Fruit fly (Drosophila melanogaster) whole organism, embryonic: ENCODE data around the gene CG32313.
A peak's percentile ranks its signal among the peaks of the same experiment; 100 is the strongest.

Source experiments
- Abd-B ChIP-seq: fragments of 200-800 bp; sonication (Bioruptor generic); optimal IDR thresholded peaks from 2 replicates; lab custom pipeline; 2018; ENCODE audit warnings: missing biosample characterization, mild to moderate bottlenecking, missing genetic modification characterization, moderate library complexity
- CG14710 ChIP-seq: fragments of 200-800 bp; sonication (Bioruptor generic); optimal IDR thresholded peaks from 3 replicates; lab custom pipeline; 2019; ENCODE audit warnings: missing biosample characterization, mild to moderate bottlenecking, missing genetic modification characterization, moderate library complexity
- CG14965 ChIP-seq: fragments of 200-800 bp; sonication (Bioruptor generic); optimal IDR thresholded peaks from 2 replicates; lab custom pipeline; 2016; ENCODE audit warnings: missing biosample characterization, missing genetic modification characterization, borderline replicate concordance
- CG17612 ChIP-seq: fragments of 200-800 bp; sonication (Bioruptor generic); IDR thresholded peaks from 2 replicates; pipeline ENCODE4 v1.3.6; 2022; ENCODE audit warnings: missing biosample characterization, missing genetic modification characterization
- CG18011 ChIP-seq: fragments of 200-800 bp; sonication (Bioruptor generic); optimal IDR thresholded peaks from 2 replicates; lab custom pipeline; 2017; ENCODE audit warnings: missing biosample characterization, missing genetic modification characterization, mild to moderate bottlenecking, moderate library complexity, missing genotype
- CG18619 ChIP-seq: fragments of 200-800 bp; sonication (Bioruptor generic); optimal IDR thresholded peaks from 3 replicates; lab custom pipeline; 2017; ENCODE audit warnings: missing biosample characterization, mild to moderate bottlenecking, missing genetic modification characterization
- CG2678 ChIP-seq: fragments of 200-800 bp; sonication (Bioruptor generic); optimal IDR thresholded peaks from 3 replicates; lab custom pipeline; 2019; ENCODE audit warnings: missing biosample characterization, mild to moderate bottlenecking, missing genetic modification characterization, moderate library complexity
- CG2712 ChIP-seq: fragments of 200-800 bp; optimal IDR thresholded peaks from 3 replicates; lab custom pipeline; 2019; ENCODE audit warnings: missing biosample characterization, mild to moderate bottlenecking, missing genetic modification characterization, moderate library complexity
- CG34376 ChIP-seq: fragments of 200-800 bp; sonication (Bioruptor generic); optimal IDR thresholded peaks from 2 replicates; lab custom pipeline; 2018; ENCODE audit warnings: missing biosample characterization, mild to moderate bottlenecking, missing genetic modification characterization
- CG4282 ChIP-seq: fragments of 200-800 bp; sonication (Bioruptor generic); optimal IDR thresholded peaks from 2 replicates; lab custom pipeline; 2016; ENCODE audit warnings: missing biosample characterization, missing genetic modification characterization
- CG4854 ChIP-seq: fragments of 200-800 bp; sonication (Bioruptor generic); optimal IDR thresholded peaks from 2 replicates; lab custom pipeline; 2016; ENCODE audit warnings: missing biosample characterization, missing genetic modification characterization, inconsistent platforms
- CG6254 ChIP-seq: fragments of 200-800 bp; sonication (Bioruptor generic); optimal IDR thresholded peaks from 3 replicates; lab custom pipeline; 2017; ENCODE audit warnings: mild to moderate bottlenecking, missing biosample characterization, missing genetic modification reagents, missing genetic modification characterization
- CG9437 ChIP-seq: fragments of 200-800 bp; sonication (Bioruptor generic); optimal IDR thresholded peaks from 2 replicates; lab custom pipeline; 2018; ENCODE audit warnings: missing biosample characterization, mild to moderate bottlenecking, missing genetic modification characterization
- Deaf1 ChIP-seq: fragments of 200-800 bp; optimal IDR thresholded peaks from 3 replicates; lab custom pipeline; 2019; ENCODE audit warnings: missing biosample characterization, mild to moderate bottlenecking, missing genetic modification characterization, moderate library complexity
- Elba2 ChIP-seq: fragments of 200-800 bp; sonication (Bioruptor generic); optimal IDR thresholded peaks from 3 replicates; lab custom pipeline; 2016; ENCODE audit warnings: missing biosample characterization, missing genetic modification characterization
- HLH3B ChIP-seq: fragments of 200-800 bp; sonication (Bioruptor generic); IDR thresholded peaks from 2 replicates; pipeline ENCODE4 v1.3.6; 2022; ENCODE audit warnings: missing biosample characterization, missing genetic modification characterization
- HLHmδ ChIP-seq: fragments of 200-800 bp; sonication (Bioruptor generic); optimal IDR thresholded peaks from 2 replicates; lab custom pipeline; 2018; ENCODE audit warnings: missing biosample characterization, mild to moderate bottlenecking, missing genetic modification characterization, moderate library complexity
- Neu2 ChIP-seq: fragments of 200-800 bp; sonication (Bioruptor generic); optimal IDR thresholded peaks from 3 replicates; lab custom pipeline; 2016; ENCODE audit warnings: missing biosample characterization, missing genetic modification characterization, borderline replicate concordance
- Opbp ChIP-seq: fragments of 200-800 bp; sonication (Bioruptor generic); IDR thresholded peaks from 3 replicates; pipeline ENCODE4 v1.3.6; 2022; ENCODE audit warnings: missing biosample characterization, missing genetic modification characterization; ENCODE audit not compliant: partially characterized antibody
- Optix ChIP-seq: fragments of 200-800 bp; sonication (Bioruptor generic); IDR thresholded peaks from 3 replicates; pipeline ENCODE4 v1.3.6; 2022; ENCODE audit warnings: missing biosample characterization, missing genetic modification characterization
- Side ChIP-seq: fragments of 200-800 bp; sonication (Bioruptor generic); optimal IDR thresholded peaks from 2 replicates; lab custom pipeline; 2016; ENCODE audit warnings: missing biosample characterization, missing genetic modification characterization
- Taf1 ChIP-seq: fragments of 200-800 bp; sonication (Bioruptor generic); IDR thresholded peaks from 2 replicates; pipeline ENCODE4 v1.3.6; 2022; ENCODE audit warnings: missing biosample characterization, missing genetic modification characterization
- Xrp1 ChIP-seq: fragments of 200-800 bp; sonication (Bioruptor generic); IDR thresholded peaks from 2 replicates; pipeline ENCODE4 v1.3.6; 2022; ENCODE audit warnings: missing biosample characterization, missing genetic modification characterization
- abd-A ChIP-seq: fragments of 200-800 bp; sonication (Bioruptor generic); optimal IDR thresholded peaks from 3 replicates; lab custom pipeline; 2019; ENCODE audit warnings: missing biosample characterization, mild to moderate bottlenecking, missing genetic modification characterization, moderate library complexity
- ash1 ChIP-seq: fragments of 200-800 bp; sonication (Bioruptor generic); optimal IDR thresholded peaks from 2 replicates; lab custom pipeline; 2018; ENCODE audit warnings: missing biosample characterization, mild to moderate bottlenecking, missing genetic modification characterization
- ato ChIP-seq: fragments of 200-800 bp; sonication (Bioruptor generic); IDR thresholded peaks from 2 replicates; pipeline ENCODE4 v1.3.6; 2022; ENCODE audit warnings: missing biosample characterization, missing genetic modification characterization; ENCODE audit not compliant: partially characterized antibody
- caup ChIP-seq: fragments of 200-800 bp; sonication (Bioruptor generic); optimal IDR thresholded peaks from 3 replicates; lab custom pipeline; 2017; ENCODE audit warnings: missing biosample characterization, mild to moderate bottlenecking, missing genetic modification characterization, moderate library complexity; ENCODE audit not compliant: severe bottlenecking
- ci ChIP-seq: fragments of 200-800 bp; sonication (Bioruptor generic); IDR thresholded peaks from 3 replicates; pipeline ENCODE4 v1.3.6; 2022; ENCODE audit warnings: missing biosample characterization, missing genetic modification characterization
- croc ChIP-seq: fragments of 200-800 bp; sonication (Bioruptor generic); conservative IDR thresholded peaks from 3 replicates; pipeline ENCODE4 v1.3.6; 2022; ENCODE audit warnings: missing biosample characterization, missing genetic modification characterization
- dati ChIP-seq: fragments of 200-800 bp; sonication (Bioruptor generic); IDR thresholded peaks from 2 replicates; pipeline ENCODE4 v1.3.6; 2022; ENCODE audit warnings: missing biosample characterization, missing genetic modification characterization
- dm ChIP-seq: fragments of 200-800 bp; sonication (Bioruptor generic); optimal IDR thresholded peaks from 3 replicates; lab custom pipeline; 2016; ENCODE audit warnings: missing biosample characterization, missing genetic modification characterization
- ems ChIP-seq: fragments of 200-800 bp; sonication (Bioruptor generic); optimal IDR thresholded peaks from 3 replicates; lab custom pipeline; 2016; ENCODE audit warnings: missing biosample characterization, missing genetic modification characterization
- fd3F ChIP-seq: fragments of 200-800 bp; sonication (Bioruptor generic); optimal IDR thresholded peaks from 2 replicates; lab custom pipeline; 2018; ENCODE audit warnings: missing biosample characterization, mild to moderate bottlenecking, missing genetic modification characterization, moderate library complexity
- ftz-f1 ChIP-seq: fragments of 200-800 bp; sonication (Bioruptor generic); optimal IDR thresholded peaks from 2 replicates; lab custom pipeline; 2016; ENCODE audit warnings: missing biosample characterization, missing genetic modification characterization
- hkb ChIP-seq, 2 experiments: fragments of 200-800 bp in 1 of 2; fragments of >200 bp in 1 of 2; sonication (Bioruptor generic) in 1 of 2; IDR thresholded peaks in 1 of 2; optimal IDR thresholded peaks in 1 of 2; 2 replicates each; pipeline versions ENCODE4 v1.3.6 to Lab custom; 2017 to 2022; ENCODE audit warnings: missing biosample characterization in 1 of 2, missing genetic modification characterization in 1 of 2
- ind ChIP-seq: fragments of 200-800 bp; sonication (Bioruptor generic); optimal IDR thresholded peaks from 3 replicates; lab custom pipeline; 2016; ENCODE audit warnings: missing biosample characterization, missing genetic modification characterization
- mld ChIP-seq: fragments of 200-800 bp; sonication (Bioruptor generic); IDR thresholded peaks from 3 replicates; pipeline ENCODE4 v1.3.6; 2022; ENCODE audit warnings: missing biosample characterization, missing genetic modification characterization; ENCODE audit not compliant: partially characterized antibody
- nom ChIP-seq: fragments of 200-800 bp; sonication (Bioruptor generic); optimal IDR thresholded peaks from 2 replicates; lab custom pipeline; 2017; ENCODE audit warnings: missing biosample characterization, missing genetic modification characterization, mild to moderate bottlenecking, moderate library complexity, missing genetic modification reagents
- pan ChIP-seq, 4 experiments: fragments of >200 bp in 3 of 4; fragments of 200-800 bp in 1 of 4; sonication (Bioruptor generic) in 1 of 4; optimal IDR thresholded peaks in 3 of 4; IDR thresholded peaks in 1 of 4; 2 replicates each; pipeline versions ENCODE4 v1.3.6 to Lab custom; 2017 to 2022; ENCODE audit warnings: missing biosample characterization in 2 of 4, missing genetic modification characterization in 2 of 4, mixed read lengths in 1 of 4
- pb ChIP-seq: fragments of 200-800 bp; sonication (Bioruptor generic); optimal IDR thresholded peaks from 3 replicates; lab custom pipeline; 2016; ENCODE audit warnings: missing biosample characterization, missing genetic modification characterization
- prd ChIP-seq, 3 experiments: fragments of >200 bp in 2 of 3; fragments of 200-800 bp in 1 of 3; sonication (Bioruptor generic) in 1 of 3; optimal IDR thresholded peaks in 2 of 3; IDR thresholded peaks in 1 of 3; 2 replicates in 2 of 3; 3 replicates in 1 of 3; pipeline versions ENCODE4 v1.3.6 to Lab custom; 2017 to 2022; ENCODE audit warnings: missing biosample characterization in 1 of 3, missing genetic modification characterization in 1 of 3
- sd ChIP-seq: fragments of 200-800 bp; sonication (Bioruptor generic); optimal IDR thresholded peaks from 3 replicates; lab custom pipeline; 2018; ENCODE audit warnings: missing biosample characterization, mild to moderate bottlenecking, missing genetic modification characterization, moderate library complexity
- shn ChIP-seq: fragments of 200-800 bp; sonication (Bioruptor generic); optimal IDR thresholded peaks from 3 replicates; lab custom pipeline; 2016; ENCODE audit warnings: missing biosample characterization, missing genetic modification characterization
- slbo ChIP-seq: fragments of 200-800 bp; sonication (Bioruptor generic); IDR thresholded peaks from 2 replicates; pipeline ENCODE4 v1.3.6; 2022; ENCODE audit warnings: missing biosample characterization, missing genetic modification characterization
- stwl ChIP-seq: fragments of 200-800 bp; sonication (Bioruptor generic); optimal IDR thresholded peaks from 3 replicates; lab custom pipeline; 2018; ENCODE audit warnings: missing biosample characterization, mild to moderate bottlenecking, missing genetic modification characterization, moderate library complexity
- trh ChIP-seq: fragments of 200-800 bp; sonication (Bioruptor generic); optimal IDR thresholded peaks from 2 replicates; lab custom pipeline; 2016; ENCODE audit warnings: missing biosample characterization, missing genetic modification characterization
- zfh2 ChIP-seq: fragments of 200-800 bp; sonication (Bioruptor generic); optimal IDR thresholded peaks from 2 replicates; lab custom pipeline; 2016; ENCODE audit warnings: missing biosample characterization, missing genetic modification characterization

CG32313 gene

DNA sequence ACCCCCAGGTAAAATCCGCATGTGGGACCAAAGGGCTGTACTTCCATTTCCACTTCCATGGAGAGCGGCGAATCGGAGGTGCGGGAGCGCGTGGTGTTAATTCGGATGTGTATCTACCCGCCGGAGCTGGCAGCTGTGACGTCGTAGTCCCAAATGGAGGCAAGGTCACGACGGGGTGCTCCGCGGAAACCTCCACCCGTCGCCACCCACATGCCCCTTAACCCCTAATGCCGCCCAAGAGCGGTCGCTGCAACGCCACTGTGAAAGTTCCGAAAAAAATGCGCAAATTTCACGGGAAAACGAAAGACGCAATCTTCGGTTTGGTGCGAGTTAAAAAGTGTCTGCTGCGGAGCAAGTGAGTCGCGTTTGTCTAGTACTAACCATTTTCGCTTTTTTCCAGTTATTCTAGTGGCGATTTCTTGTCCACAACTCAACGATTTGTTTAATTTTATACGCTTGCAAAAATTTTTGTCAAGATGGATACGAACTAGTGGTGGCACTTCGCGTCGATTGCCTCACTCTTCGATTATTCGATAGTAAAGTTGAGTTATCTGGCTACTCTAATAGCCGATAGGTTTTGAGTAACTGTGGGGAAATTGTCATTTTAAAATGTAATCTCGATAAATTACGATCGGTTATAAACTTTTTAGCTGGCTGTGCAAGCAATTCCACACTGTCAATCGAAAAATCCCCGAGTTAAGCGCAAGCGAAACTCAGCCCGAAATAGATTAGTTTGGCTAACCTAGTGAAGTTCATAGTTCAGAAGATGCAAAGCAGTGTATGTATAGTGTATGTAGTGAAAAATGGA, 43.3 kb downstream of the CG32313 start, which contains the start of the genes hfp and Psa (continued):
- TF ChIP-seq CG9437 (GFP tag; lab: Kevin White, UChicago) (no peak), caup (GFP tag; lab: Kevin White, UChicago) (no peak), HLH3B (GFP tag; lab: Robert Waterston, UW) (no peak), CG4854 (no peak), CG6254 (GFP tag; lab: Kevin White, UChicago) (no peak), CG14710 (tag; lab: Kevin White, UChicago) (peak; percentile 27), zfh2 (GFP tag; lab: Kevin White, UChicago) (no peak), hkb (optimal IDR thresholded peaks at IDR 0.05; lab: Kevin White, UChicago) (no peak), hkb (GFP tag; IDR thresholded peaks at IDR 0.05; lab: Robert Waterston, UW) (no peak), stwl (tag; lab: Kevin White, UChicago) (peak; percentile 88), Neu2 (GFP tag; lab: Kevin White, UChicago) (peak; percentile 67), Opbp (peak; percentile 76; the same call in 2 of the 3 replicates), fd3F (no peak), trh (GFP tag; lab: Kevin White, UChicago) (no peak), pan (optimal IDR thresholded peaks at IDR 0.05; lab: Kevin White, UChicago) (no peak), pan (GFP tag; optimal IDR thresholded peaks at IDR 0.05 in 1 of 2, IDR thresholded peaks at IDR 0.05 in 1 of 2) (no peak), Optix (no peak), Elba2 (GFP tag; lab: Kevin White, UChicago) (no peak), ato (GFP tag; lab: Robert Waterston, UW) (peak; percentile 78), nom (GFP tag; lab: Kevin White, UChicago) (no peak), shn (GFP tag; lab: Kevin White, UChicago) (no peak), CG18619 (no peak), prd (optimal IDR thresholded peaks at IDR 0.05; lab: Kevin White, UChicago) (no peak), prd (GFP tag; IDR thresholded peaks at IDR 0.05; lab: Robert Waterston, UW) (no peak), croc (GFP tag; lab: Robert Waterston, UW) (no peak), mld (GFP tag; lab: Robert Waterston, UW) (peak; percentile 9; the same call in 1 of the 3 replicates), sd (tag; lab: Kevin White, UChicago) (no peak), CG4282 (GFP tag; lab: Kevin White, UChicago) (no peak), pb (no peak), Taf1 (GFP tag; lab: Robert Waterston, UW) (no peak), CG2712 (tag; lab: Kevin White, UChicago) (peak; percentile 4), Deaf1 (tag; lab: Kevin White, UChicago) (no peak), ash1 (GFP tag; lab: Kevin White, UChicago) (no peak), CG17612 (no peak), CG18011 (no peak), ind (GFP tag; lab: Kevin White, UChicago) (no peak), Xrp1 (GFP tag; lab: Robert Waterston, UW) (no peak), slbo (GFP tag; lab: Robert Waterston, UW) (no peak), CG2678 (tag; lab: Kevin White, UChicago) (no peak), ci (GFP tag; lab: Robert Waterston, UW) (peak; percentile 40; the same call in 1 of the 3 replicates), abd-A (no peak), HLHmδ (GFP tag; lab: Kevin White, UChicago) (no peak), CG34376 (GFP tag; lab: Kevin White, UChicago) (peak; percentile 35), ems (GFP tag; lab: Kevin White, UChicago) (no peak), ftz-f1 (GFP tag; lab: Kevin White, UChicago) (peak; percentile 45), CG14965 (GFP tag; lab: Kevin White, UChicago) (no peak), Abd-B (no peak), dm (GFP tag; lab: Kevin White, UChicago) (no peak), Side (no peak), dati (GFP tag; lab: Robert Waterston, UW) (no peak)
